Worm (Caenorhabditis elegans): ENCODE results near the gene F14D7.1.

Gene F14D7.1

ce11 chrV:14293667-14294194, 4.5 kb upstream of the F14D7.1 start, which contains the start of gene F14D7.2:
Gene F14D7.2 (minus strand): TSS chrV:14293717.
- TF ChIP-seq nhr-28 (tag; optimal IDR thresholded peaks at IDR 0.05) (no peak), hmg-11 (tag; optimal IDR thresholded peaks at IDR 0.05) (no peak), nhr-237 (tag; optimal IDR thresholded peaks at IDR 0.05) (no peak), ceh-28 (tag; optimal IDR thresholded peaks at IDR 0.05) (no peak), elt-1 (tag; optimal IDR thresholded peaks at IDR 0.05) (no peak), fos-1 (tag; optimal IDR thresholded peaks at IDR 0.05) (no peak), mml-1 (tag; optimal IDR thresholded peaks at IDR 0.05) (no peak), eor-1 (tag; optimal IDR thresholded peaks at IDR 0.05) (no peak), sea-2 (GFP tag; optimal IDR thresholded peaks at IDR 0.05) (no peak), nfya-1 (tag; optimal IDR thresholded peaks at IDR 0.05; ENCODE audit: insufficient read depth) (no peak), nhr-12 (tag; optimal IDR thresholded peaks at IDR 0.05) (no peak), ZK546.5 (tag; optimal IDR thresholded peaks at IDR 0.05) (no peak), fkh-2 (tag; optimal IDR thresholded peaks at IDR 0.05) (no peak)

- TF ChIP-seq lsy-12 (tag; optimal IDR thresholded peaks at IDR 0.05) (no peak), aly-2 (tag; optimal IDR thresholded peaks at IDR 0.05) (no peak), ceh-9 (tag; optimal IDR thresholded peaks at IDR 0.05) (no peak), daf-12 (tag; optimal IDR thresholded peaks at IDR 0.05) (no peak), nhr-237 (tag; optimal IDR thresholded peaks at IDR 0.05) (no peak), ztf-11 (tag; optimal IDR thresholded peaks at IDR 0.05) (no peak), ceh-28 (tag; optimal IDR thresholded peaks at IDR 0.05) (no peak), fkh-10 (GFP tag; optimal IDR thresholded peaks at IDR 0.05) (no peak), ZK546.5 (tag; optimal IDR thresholded peaks at IDR 0.05) (no peak), ama-1 (optimal IDR thresholded peaks at IDR 0.05) (no peak), R02D3.7 (tag; optimal IDR thresholded peaks at IDR 0.05) (no peak), nhr-12 (tag; optimal IDR thresholded peaks at IDR 0.05) (no peak), tbx-2 (tag; optimal IDR thresholded peaks at IDR 0.05) (no peak), mdl-1 (tag; optimal IDR thresholded peaks at IDR 0.05) (no peak), mml-1 (tag; optimal IDR thresholded peaks at IDR 0.05) (no peak), pha-4 (tag; optimal IDR thresholded peaks at IDR 0.05) (no peak), skn-1 (tag; optimal IDR thresholded peaks at IDR 0.05) (no peak), egl-5 (tag; optimal IDR thresholded peaks at IDR 0.05) (no peak)
Observed at ce11 chrV:14290636-14291035, 1.4 kb upstream of the F14D7.1 start, which contains the start of gene F14D7.18. Gene F14D7.18 (minus strand): TSS chrV:14290736.

- no peak for TF ChIP-seq elt-3 (tag; optimal IDR thresholded peaks at IDR 0.05)
- TF ChIP-seq fos-1 (tag; optimal IDR thresholded peaks at IDR 0.05): no peak
- TF ChIP-seq nhr-11 (tag; optimal IDR thresholded peaks at IDR 0.05): no peak
- TF ChIP-seq nhr-77 (tag; optimal IDR thresholded peaks at IDR 0.05): no peak
- no peak for TF ChIP-seq nhr-237 (tag; optimal IDR thresholded peaks at IDR 0.05)
- no peak for TF ChIP-seq snpc-4 (tag; optimal IDR thresholded peaks at IDR 0.05)
- TF ChIP-seq ZK546.5 (tag; optimal IDR thresholded peaks at IDR 0.05): no peak
- TF ChIP-seq nhr-25 (tag; optimal IDR thresholded peaks at IDR 0.05): no peak
- TF ChIP-seq ztf-4 (tag; optimal IDR thresholded peaks at IDR 0.05): no peak
- no peak for TF ChIP-seq lin-15B (tag; optimal IDR thresholded peaks at IDR 0.05)
- TF ChIP-seq eor-1 (tag; optimal IDR thresholded peaks at IDR 0.05): no peak
- TF ChIP-seq ceh-82 (tag; optimal IDR thresholded peaks at IDR 0.05): no peak
- no peak for TF ChIP-seq ama-1 (optimal IDR thresholded peaks at IDR 0.05)
- no peak for TF ChIP-seq tbx-2 (tag; optimal IDR thresholded peaks at IDR 0.05)
- no peak for TF ChIP-seq nhr-12 (tag; optimal IDR thresholded peaks at IDR 0.05)
Observed at ce11 chrV:14285803-14286202, 3.5 kb downstream of the F14D7.1 start, which contains the start of gene F40G12.11. Gene F40G12.11 (plus strand): TSS chrV:14286171.

- no peak for TF ChIP-seq mdl-1 (tag; optimal IDR thresholded peaks at IDR 0.05)
- no peak for TF ChIP-seq ama-1 (optimal IDR thresholded peaks at IDR 0.05)
- TF ChIP-seq lin-15B (tag; optimal IDR thresholded peaks at IDR 0.05): no peak
- no peak for TF ChIP-seq ceh-9 (tag; optimal IDR thresholded peaks at IDR 0.05)
- no peak for TF ChIP-seq nhr-12 (tag; optimal IDR thresholded peaks at IDR 0.05)
Observed at ce11 chrV:14283241-14283640, 6.0 kb downstream of the F14D7.1 start, which contains the start of gene F40G12.10. Gene F40G12.10 (plus strand): TSS chrV:14283541.

ce11 chrV:14282222-14282709, 7.0 kb downstream of the F14D7.1 start, which contains the start of the genes srt-74 and F40G12.9:
Gene srt-74 (minus strand): TSS chrV:14282322.
Gene F40G12.9 (plus strand): TSS chrV:14282659.
- no peak for TF ChIP-seq elt-1 (tag; optimal IDR thresholded peaks at IDR 0.05)
- no peak for TF ChIP-seq ceh-16 (tag; optimal IDR thresholded peaks at IDR 0.05)
- TF ChIP-seq nhr-28 (tag; optimal IDR thresholded peaks at IDR 0.05): no peak
- TF ChIP-seq ztf-11 (tag; optimal IDR thresholded peaks at IDR 0.05): no peak
- TF ChIP-seq unc-62 (GFP tag; optimal IDR thresholded peaks at IDR 0.05): no peak
- no peak for TF ChIP-seq jun-1 (tag; optimal IDR thresholded peaks at IDR 0.05)
- TF ChIP-seq egl-5 (tag; optimal IDR thresholded peaks at IDR 0.05): no peak
